Fruit fly (Drosophila melanogaster): Measurements from ENCODE around the gene CG2865.

Gene CG2865

dm6 chrX:2306760-2307159 is 13.5 kb upstream of the CG2865 start:
- no peak for TF ChIP-seq foxo (GFP tag; optimal IDR thresholded peaks at IDR 0.05)
- TF ChIP-seq CG32264 (GFP tag; optimal IDR thresholded peaks at IDR 0.05) = no peak
- no peak for TF ChIP-seq sage (GFP tag; optimal IDR thresholded peaks at IDR 0.05)
- no peak for TF ChIP-seq CrebA (GFP tag; optimal IDR thresholded peaks at IDR 0.05; ENCODE audit: borderline replicate concordance)
- no peak for TF ChIP-seq rgr (GFP tag; optimal IDR thresholded peaks at IDR 0.05)
- TF ChIP-seq Dif (GFP tag; optimal IDR thresholded peaks at IDR 0.05; ENCODE audit: partially characterized antibody) = no peak
- TF ChIP-seq Sp1 (GFP tag; optimal IDR thresholded peaks at IDR 0.05) = no peak
- no peak for TF ChIP-seq OdsH (GFP tag; optimal IDR thresholded peaks at IDR 0.05)
- TF ChIP-seq Hnf4 (GFP tag; optimal IDR thresholded peaks at IDR 0.05) = no peak
- TF ChIP-seq Myc (optimal IDR thresholded peaks at IDR 0.05) = no peak
- no peak for TF ChIP-seq jim (GFP tag; optimal IDR thresholded peaks at IDR 0.05)
- TF ChIP-seq sv (GFP tag; optimal IDR thresholded peaks at IDR 0.05) = no peak
- no peak for TF ChIP-seq lola (GFP tag; optimal IDR thresholded peaks at IDR 0.05)

DNA sequence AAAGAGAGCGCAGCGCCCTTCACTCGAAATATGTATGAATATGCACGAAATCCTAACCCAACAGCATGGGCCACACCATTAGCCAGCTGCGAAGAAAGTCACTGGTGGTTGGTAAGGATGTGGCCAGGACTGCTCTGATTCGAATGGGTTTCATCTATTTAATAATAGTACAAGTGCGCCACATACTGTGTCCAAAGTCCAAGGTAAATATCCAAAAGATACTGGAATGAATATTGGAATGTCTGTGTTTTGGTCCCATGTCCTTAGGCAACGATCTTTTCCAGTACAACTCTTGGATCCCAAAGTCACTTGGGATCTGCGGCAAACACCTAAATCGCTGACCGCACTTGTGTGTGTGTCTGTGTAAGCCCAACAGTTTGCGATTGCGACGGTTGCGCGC is 13.1 kb upstream of the CG2865 start:
- TF ChIP-seq Rel (GFP tag; optimal IDR thresholded peaks at IDR 0.05) (no peak), Rel (tag; optimal IDR thresholded peaks at IDR 0.05) (no peak), OdsH (GFP tag; optimal IDR thresholded peaks at IDR 0.05) (peak; percentile 78), CG9705 (GFP tag; optimal IDR thresholded peaks at IDR 0.05) (peak; percentile 45), sv (GFP tag; optimal IDR thresholded peaks at IDR 0.05) (peak; percentile 43), Jra (GFP tag; optimal IDR thresholded peaks at IDR 0.05) (no peak), Sp1 (GFP tag; optimal IDR thresholded peaks at IDR 0.05) (peak; percentile 83), tai (GFP tag; optimal IDR thresholded peaks at IDR 0.05) (no peak), Dif (GFP tag; optimal IDR thresholded peaks at IDR 0.05; ENCODE audit: partially characterized antibody) (no peak), Mio (GFP tag; optimal IDR thresholded peaks at IDR 0.05) (no peak), Hnf4 (GFP tag; optimal IDR thresholded peaks at IDR 0.05) (peak; percentile 63), Myc (optimal IDR thresholded peaks at IDR 0.05) (no peak), Dfd (GFP tag; optimal IDR thresholded peaks at IDR 0.05) (no peak), jim (GFP tag; optimal IDR thresholded peaks at IDR 0.05) (no peak), GATAd (GFP tag; optimal IDR thresholded peaks at IDR 0.05) (no peak), N (GFP tag; optimal IDR thresholded peaks at IDR 0.05) (no peak), brk (GFP tag; optimal IDR thresholded peaks at IDR 0.05) (peak; percentile 12), CrebA (GFP tag; optimal IDR thresholded peaks at IDR 0.05; ENCODE audit: borderline replicate concordance) (no peak), HLH106 (tag; optimal IDR thresholded peaks at IDR 0.05) (peak; percentile 83), Abd-B (GFP tag; optimal IDR thresholded peaks at IDR 0.05) (no peak), fru (GFP tag; optimal IDR thresholded peaks at IDR 0.05) (peak; percentile 91), pan (optimal IDR thresholded peaks at IDR 0.05) (no peak), rgr (GFP tag; optimal IDR thresholded peaks at IDR 0.05) (peak; percentile 77), woc (GFP tag; optimal IDR thresholded peaks at IDR 0.05) (peak; percentile 77), br (GFP tag; optimal IDR thresholded peaks at IDR 0.05) (peak; percentile 77), usp (GFP tag; optimal IDR thresholded peaks at IDR 0.05) (no peak), CG32264 (GFP tag; optimal IDR thresholded peaks at IDR 0.05) (peak; percentile 24), psq (GFP tag; optimal IDR thresholded peaks at IDR 0.05) (peak; percentile 72), Hr78 (GFP tag; optimal IDR thresholded peaks at IDR 0.05) (no peak), sage (GFP tag; optimal IDR thresholded peaks at IDR 0.05) (peak; percentile 27), lola (GFP tag; optimal IDR thresholded peaks at IDR 0.05) (no peak), Vsx2 (GFP tag; optimal IDR thresholded peaks at IDR 0.05; ENCODE audit: partially characterized antibody) (no peak), ey (GFP tag; optimal IDR thresholded peaks at IDR 0.05) (peak; percentile 88), dsf (GFP tag; optimal IDR thresholded peaks at IDR 0.05; ENCODE audit: borderline replicate concordance) (peak; percentile 18), foxo (GFP tag; optimal IDR thresholded peaks at IDR 0.05) (peak in 1 of 2 experiments; percentile 82), Hr83 (GFP tag; optimal IDR thresholded peaks at IDR 0.05; ENCODE audit: poor library complexity, severe bottlenecking) (no peak), dmrt93B (GFP tag; optimal IDR thresholded peaks at IDR 0.05) (peak; percentile 80), h (GFP tag; optimal IDR thresholded peaks at IDR 0.05) (peak; percentile 80), dl (GFP tag; optimal IDR thresholded peaks at IDR 0.05; ENCODE audit: insufficient read depth in 1 of 2, partially characterized antibody in 2 of 2) (no peak)

All from whole organism, wandering third instar larva.